Fruit fly (Drosophila melanogaster) whole organism, embryonic: ENCODE results near the gene CG13482.
A peak's percentile ranks its signal among the peaks of the same experiment; 100 is the strongest.

Source experiments
- Abd-B ChIP-seq: fragments of 200-800 bp; sonication (Bioruptor generic); optimal IDR thresholded peaks from 2 replicates; lab custom pipeline; 2018; ENCODE audit warnings: missing biosample characterization, mild to moderate bottlenecking, missing genetic modification characterization, moderate library complexity
- Antp ChIP-seq: fragments of 200-800 bp; sonication (Bioruptor generic); optimal IDR thresholded peaks from 3 replicates; lab custom pipeline; 2016; ENCODE audit warnings: missing biosample characterization, missing genetic modification characterization
- Bteb2 ChIP-seq: fragments of 200-800 bp; sonication (Bioruptor generic); optimal IDR thresholded peaks from 2 replicates; lab custom pipeline; 2016; ENCODE audit warnings: missing biosample characterization, missing genetic modification characterization
- CG1024 ChIP-seq: fragments of 200-800 bp; sonication (Bioruptor generic); IDR thresholded peaks from 2 replicates; pipeline ENCODE4 v1.3.6; 2022; ENCODE audit warnings: missing biosample characterization, missing genetic modification characterization
- CG12236 ChIP-seq: fragments of 200-800 bp; sonication (Bioruptor generic); optimal IDR thresholded peaks from 2 replicates; lab custom pipeline; 2016; ENCODE audit warnings: missing biosample characterization, missing genetic modification characterization
- CG12659 ChIP-seq: fragments of 200-800 bp; sonication (Bioruptor generic); optimal IDR thresholded peaks from 3 replicates; lab custom pipeline; 2017; ENCODE audit warnings: mild to moderate bottlenecking, missing biosample characterization, missing genetic modification reagents, missing genetic modification characterization
- CG14014 ChIP-seq: fragments of 200-800 bp; sonication (Bioruptor generic); IDR thresholded peaks from 2 replicates; pipeline ENCODE4 v1.3.6; 2022; ENCODE audit warnings: missing biosample characterization, missing genetic modification characterization
- CG15479 ChIP-seq: fragments of 200-800 bp; sonication (Bioruptor generic); optimal IDR thresholded peaks from 3 replicates; lab custom pipeline; 2019; ENCODE audit warnings: missing biosample characterization, mild to moderate bottlenecking, missing genetic modification characterization, moderate library complexity
- CG15514 ChIP-seq: fragments of 200-800 bp; sonication (Bioruptor generic); optimal IDR thresholded peaks from 3 replicates; lab custom pipeline; 2017; ENCODE audit warnings: missing biosample characterization, missing genetic modification characterization, mild to moderate bottlenecking, moderate library complexity, missing genetic modification reagents
- CG16815 ChIP-seq: fragments of 200-800 bp; sonication (Bioruptor generic); optimal IDR thresholded peaks from 3 replicates; lab custom pipeline; 2017; ENCODE audit warnings: missing biosample characterization, mild to moderate bottlenecking, missing genetic modification characterization
- CG17359 ChIP-seq: fragments of 200-800 bp; sonication (Bioruptor generic); optimal IDR thresholded peaks from 3 replicates; lab custom pipeline; 2018; ENCODE audit warnings: missing biosample characterization, mild to moderate bottlenecking, missing genetic modification characterization, moderate library complexity
- CG17829 ChIP-seq: fragments of 200-800 bp; optimal IDR thresholded peaks from 2 replicates; lab custom pipeline; 2019; ENCODE audit warnings: missing biosample characterization, mild to moderate bottlenecking, missing genetic modification characterization, moderate library complexity
- CG1792 ChIP-seq: fragments of 200-800 bp; sonication (Bioruptor generic); optimal IDR thresholded peaks from 2 replicates; lab custom pipeline; 2016; ENCODE audit warnings: missing biosample characterization, missing genetic modification characterization
- CG31224 ChIP-seq: fragments of 200-800 bp; sonication (Bioruptor generic); IDR thresholded peaks from 2 replicates; pipeline ENCODE4 v1.3.6; 2022; ENCODE audit warnings: missing biosample characterization, missing genetic modification characterization
- CG32772 ChIP-seq: fragments of 200-800 bp; sonication (Bioruptor generic); IDR thresholded peaks from 2 replicates; pipeline ENCODE4 v1.3.6; 2022; ENCODE audit warnings: missing biosample characterization, missing genetic modification characterization
- CG4282 ChIP-seq: fragments of 200-800 bp; sonication (Bioruptor generic); optimal IDR thresholded peaks from 2 replicates; lab custom pipeline; 2016; ENCODE audit warnings: missing biosample characterization, missing genetic modification characterization
- CG4328 ChIP-seq: fragments of 200-800 bp; sonication (Bioruptor generic); optimal IDR thresholded peaks from 3 replicates; lab custom pipeline; 2017; ENCODE audit warnings: missing biosample characterization, missing genetic modification reagents, missing genetic modification characterization
- CG43689 ChIP-seq: fragments of 200-800 bp; sonication (Bioruptor generic); IDR thresholded peaks from 2 replicates; pipeline ENCODE4 v1.3.6; 2022; ENCODE audit warnings: missing biosample characterization, missing genetic modification characterization
- CG6654 ChIP-seq: fragments of 200-800 bp; sonication (Bioruptor generic); optimal IDR thresholded peaks from 2 replicates; lab custom pipeline; 2017; ENCODE audit warnings: missing biosample characterization, mild to moderate bottlenecking, missing genetic modification characterization
- CG7372 ChIP-seq: fragments of 200-800 bp; sonication (Bioruptor generic); IDR thresholded peaks from 2 replicates; pipeline ENCODE4 v1.3.6; 2022; ENCODE audit warnings: missing biosample characterization, missing genetic modification characterization
- CG8290 ChIP-seq, 3 experiments: fragments of 200-800 bp; sonication (Bioruptor generic); optimal IDR thresholded peaks; 2 replicates each; lab custom pipeline; 2016 to 2019; ENCODE audit warnings: missing biosample characterization in 3 of 3, missing genetic modification characterization in 3 of 3, mild to moderate bottlenecking in 2 of 3, moderate library complexity in 1 of 3
- CG8388 ChIP-seq: fragments of 200-800 bp; sonication (Bioruptor generic); optimal IDR thresholded peaks from 2 replicates; lab custom pipeline; 2019; ENCODE audit warnings: missing biosample characterization, mild to moderate bottlenecking, missing genetic modification characterization, moderate library complexity
- CG9932 ChIP-seq: fragments of 200-800 bp; sonication (Bioruptor generic); IDR thresholded peaks from 2 replicates; pipeline ENCODE4 v1.3.6; 2022; ENCODE audit warnings: missing biosample characterization, missing genetic modification characterization
- CoRest ChIP-seq: fragments of 200-800 bp; sonication (Bioruptor generic); optimal IDR thresholded peaks from 3 replicates; lab custom pipeline; 2018; ENCODE audit warnings: missing biosample characterization, mild to moderate bottlenecking, missing genetic modification characterization, moderate library complexity
- Deaf1 ChIP-seq: fragments of 200-800 bp; optimal IDR thresholded peaks from 3 replicates; lab custom pipeline; 2019; ENCODE audit warnings: missing biosample characterization, mild to moderate bottlenecking, missing genetic modification characterization, moderate library complexity
- Drgx ChIP-seq: fragments of 200-800 bp; sonication (Bioruptor generic); IDR thresholded peaks from 2 replicates; pipeline ENCODE4 v1.3.6; 2022; ENCODE audit warnings: missing biosample characterization, missing genetic modification characterization
- E2f2 ChIP-seq: fragments of 200-800 bp; sonication (Bioruptor generic); IDR thresholded peaks from 2 replicates; pipeline ENCODE4 v1.3.6; 2022; ENCODE audit warnings: missing biosample characterization, missing genetic modification characterization
- ERR ChIP-seq: fragments of 200-800 bp; sonication (Bioruptor generic); optimal IDR thresholded peaks from 2 replicates; lab custom pipeline; 2016; ENCODE audit warnings: missing biosample characterization, missing genetic modification characterization
- Ets97D ChIP-seq: fragments of 200-800 bp; sonication (Bioruptor generic); optimal IDR thresholded peaks from 3 replicates; lab custom pipeline; 2016; ENCODE audit warnings: missing biosample characterization, missing genetic modification characterization
- Med ChIP-seq: fragments of 200-800 bp; sonication (Bioruptor generic); peaks from one replicate; lab custom pipeline; 2016; ENCODE audit warnings: missing biosample characterization, missing genetic modification characterization, mild to moderate bottlenecking, inconsistent platforms, moderate library complexity
- Nf-YB ChIP-seq: fragments of 200-800 bp; sonication (Bioruptor generic); optimal IDR thresholded peaks from 3 replicates; lab custom pipeline; 2019; ENCODE audit warnings: missing biosample characterization, mild to moderate bottlenecking, missing genetic modification characterization, moderate library complexity
- Oli ChIP-seq: fragments of 200-800 bp; sonication (Bioruptor generic); optimal IDR thresholded peaks from 2 replicates; lab custom pipeline; 2018; ENCODE audit warnings: missing biosample characterization, mild to moderate bottlenecking, missing genetic modification characterization, moderate library complexity
- Ssrp ChIP-seq: fragments of 200-800 bp; sonication (Bioruptor generic); optimal IDR thresholded peaks from 2 replicates; lab custom pipeline; 2018; ENCODE audit warnings: missing biosample characterization, mild to moderate bottlenecking, missing genetic modification characterization, moderate library complexity
- TFAM ChIP-seq: fragments of 200-800 bp; sonication (Bioruptor generic); optimal IDR thresholded peaks from 2 replicates; lab custom pipeline; 2017; ENCODE audit warnings: missing biosample characterization, missing genetic modification characterization, inconsistent platforms
- aop ChIP-seq: fragments of 200-800 bp; sonication (Bioruptor generic); IDR thresholded peaks from 2 replicates; pipeline ENCODE4 v1.3.6; 2022; ENCODE audit warnings: missing biosample characterization, missing genetic modification characterization
- az2 ChIP-seq: fragments of 200-800 bp; sonication (Bioruptor generic); optimal IDR thresholded peaks from 3 replicates; lab custom pipeline; 2016; ENCODE audit warnings: missing biosample characterization, missing genetic modification characterization
- crol ChIP-seq: fragments of 200-800 bp; sonication (Bioruptor generic); IDR thresholded peaks from 2 replicates; pipeline ENCODE4 v1.3.6; 2022; ENCODE audit warnings: missing biosample characterization, missing genetic modification characterization
- crp ChIP-seq, 2 experiments: fragments of 200-800 bp; sonication (Bioruptor generic); optimal IDR thresholded peaks; 2 replicates in 1 of 2; 3 replicates in 1 of 2; lab custom pipeline; 2017; ENCODE audit warnings: missing biosample characterization in 2 of 2, missing genetic modification characterization in 2 of 2, mild to moderate bottlenecking in 1 of 2, moderate library complexity in 1 of 2
- disco-r ChIP-seq: fragments of 200-800 bp; sonication (Bioruptor generic); optimal IDR thresholded peaks from 2 replicates; lab custom pipeline; 2016; ENCODE audit warnings: missing biosample characterization, missing genetic modification characterization
- en ChIP-seq: fragments of 200-800 bp; sonication (Bioruptor generic); optimal IDR thresholded peaks from 2 replicates; lab custom pipeline; 2016; ENCODE audit warnings: missing biosample characterization, missing genetic modification characterization
- exex ChIP-seq: fragments of 200-800 bp; sonication (Bioruptor generic); optimal IDR thresholded peaks from 4 replicates; lab custom pipeline; 2018; ENCODE audit warnings: missing biosample characterization, mild to moderate bottlenecking, missing genetic modification characterization, moderate library complexity
- fu2 ChIP-seq: fragments of 200-800 bp; sonication (Bioruptor generic); optimal IDR thresholded peaks from 2 replicates; lab custom pipeline; 2016; ENCODE audit warnings: missing biosample characterization, missing genetic modification characterization
- gcm ChIP-seq: fragments of 200-800 bp; sonication (Bioruptor generic); optimal IDR thresholded peaks from 2 replicates; lab custom pipeline; 2019; ENCODE audit warnings: missing biosample characterization, mild to moderate bottlenecking, missing genetic modification characterization, moderate library complexity
- her ChIP-seq: fragments of 200-800 bp; sonication (Bioruptor generic); optimal IDR thresholded peaks from 2 replicates; lab custom pipeline; 2016; ENCODE audit warnings: missing biosample characterization, missing genetic modification characterization
- hth ChIP-seq: fragments of >200 bp; optimal IDR thresholded peaks from 2 replicates; lab custom pipeline; 2017; ENCODE audit warnings: inconsistent platforms
- so ChIP-seq: fragments of 200-800 bp; sonication (Bioruptor generic); IDR thresholded peaks from 3 replicates; pipeline ENCODE4 v1.3.6; 2022; ENCODE audit warnings: missing biosample characterization, missing genetic modification characterization
- tll ChIP-seq, 2 experiments: fragments of 200-800 bp in 1 of 2; fragments of >200 bp in 1 of 2; sonication (Bioruptor generic) in 1 of 2; optimal IDR thresholded peaks; 2 replicates each; lab custom pipeline; 2017 to 2019; ENCODE audit warnings: missing biosample characterization in 2 of 2, missing genetic modification characterization in 2 of 2, mild to moderate bottlenecking in 1 of 2, moderate library complexity in 1 of 2
- vnd ChIP-seq: fragments of 200-800 bp; sonication (Bioruptor generic); IDR thresholded peaks from 3 replicates; pipeline ENCODE4 v1.3.6; 2022; ENCODE audit warnings: missing biosample characterization, missing genetic modification characterization; ENCODE audit not compliant: partially characterized antibody
- zen2 ChIP-seq: fragments of 200-800 bp; sonication (Bioruptor generic); IDR thresholded peaks from 3 replicates; pipeline ENCODE4 v1.3.6; 2022; ENCODE audit warnings: missing biosample characterization, missing genetic modification characterization; ENCODE audit not compliant: partially characterized antibody

Gene CG13482

dm6 chr3L:14359815-14360719 lies 30.9 kb downstream of the CG13482 start (continued):
- no peak for TF ChIP-seq Oli (tag; lab: Kevin White, UChicago)
- TF ChIP-seq az2 (GFP tag; lab: Kevin White, UChicago): no peak
- TF ChIP-seq CoRest: no peak
- TF ChIP-seq CG12236 (GFP tag; lab: Kevin White, UChicago): no peak
- no peak for TF ChIP-seq CG17359
- TF ChIP-seq Drgx (GFP tag; lab: Robert Waterston, UW): no peak
- no peak for TF ChIP-seq tll (GFP tag; optimal IDR thresholded peaks at IDR 0.05; lab: Kevin White, UChicago)
- no peak for TF ChIP-seq CG1792 (GFP tag; lab: Kevin White, UChicago)
- TF ChIP-seq crp (GFP tag; optimal IDR thresholded peaks at IDR 0.05; lab: Kevin White, UChicago): no peak
- TF ChIP-seq disco-r (GFP tag; lab: Kevin White, UChicago): no peak
- no peak for TF ChIP-seq gcm
- TF ChIP-seq aop: no peak
- TF ChIP-seq CG15514 (GFP tag; lab: Kevin White, UChicago): no peak
- no peak for TF ChIP-seq en
- no peak for TF ChIP-seq exex (tag; lab: Kevin White, UChicago)
- no peak for TF ChIP-seq TFAM
- no peak for TF ChIP-seq Ssrp (tag; lab: Kevin White, UChicago)
- no peak for TF ChIP-seq CG6654 (GFP tag; lab: Kevin White, UChicago)
- no peak for TF ChIP-seq so
- TF ChIP-seq Bteb2 (GFP tag; lab: Kevin White, UChicago): no peak
- TF ChIP-seq Antp (GFP tag; lab: Kevin White, UChicago): no peak
- no peak for TF ChIP-seq CG1024 (GFP tag; lab: Robert Waterston, UW)
- no peak for TF ChIP-seq ERR (GFP tag; lab: Kevin White, UChicago)
- no peak for TF ChIP-seq zen2 (GFP tag; lab: Robert Waterston, UW)
- no peak for TF ChIP-seq Ets97D
- TF ChIP-seq Deaf1 (tag; lab: Kevin White, UChicago): no peak
- no peak for TF ChIP-seq crol
- no peak for TF ChIP-seq CG12659
- no peak for TF ChIP-seq CG32772 (GFP tag; lab: Robert Waterston, UW)
- peak; percentile 44 for TF ChIP-seq Med (GFP tag; lab: Kevin White, UChicago)
- TF ChIP-seq CG31224 (GFP tag; lab: Robert Waterston, UW): no peak
- no peak for TF ChIP-seq her (GFP tag; lab: Kevin White, UChicago)
- TF ChIP-seq CG4328: no peak
- no peak for TF ChIP-seq Abd-B (GFP tag; lab: Kevin White, UChicago)
- TF ChIP-seq Nf-YB (GFP tag; lab: Kevin White, UChicago): no peak
- TF ChIP-seq CG8388: no peak
- TF ChIP-seq CG16815 (GFP tag; lab: Kevin White, UChicago): no peak
- no peak for TF ChIP-seq CG17829 (tag; lab: Kevin White, UChicago)
- no peak for TF ChIP-seq E2f2
- TF ChIP-seq fu2 (GFP tag; lab: Kevin White, UChicago): no peak
- no peak for TF ChIP-seq CG7372
- no peak for TF ChIP-seq CG9932 (GFP tag; lab: Robert Waterston, UW)
- TF ChIP-seq CG43689 (GFP tag; lab: Robert Waterston, UW): no peak
- no peak for TF ChIP-seq CG15479 (GFP tag; lab: Kevin White, UChicago)
- no peak for TF ChIP-seq CG4282
- TF ChIP-seq CG14014 (GFP tag; lab: Robert Waterston, UW): no peak
- TF ChIP-seq CG8290 (GFP tag; optimal IDR thresholded peaks at IDR 0.05; lab: Kevin White, UChicago): no peak
- TF ChIP-seq CG8290 (tag; optimal IDR thresholded peaks at IDR 0.05; lab: Kevin White, UChicago): no peak
- no peak for TF ChIP-seq vnd (GFP tag; lab: Robert Waterston, UW)
- no peak for TF ChIP-seq hth (lab: Kevin White, UChicago)
